Worm (Caenorhabditis elegans) whole organism, early embryonic: Measurements from ENCODE around the gene paqr-3.

ENCODE experiments used
- B0310.2 ChIP-seq: sonication (generic microtip); optimal IDR thresholded peaks from 2 replicates; lab custom pipeline; 2016; ENCODE audit warnings: mild to moderate bottlenecking, missing genetic modification characterization, missing compliant biosample characterization
- aly-1 ChIP-seq: sonication (generic microtip); optimal IDR thresholded peaks from 2 replicates; lab custom pipeline; 2016; ENCODE audit warnings: missing genetic modification characterization, missing compliant biosample characterization
- ama-1 ChIP-seq: fragments of 150-350 bp; optimal IDR thresholded peaks from 2 replicates; lab custom pipeline; 2014
- hmbx-1 ChIP-seq: sonication (generic microtip); optimal IDR thresholded peaks from 2 replicates; lab custom pipeline; 2016; ENCODE audit warnings: mild to moderate bottlenecking, missing genetic modification characterization, missing compliant biosample characterization
- sea-1 ChIP-seq: fragments of 200-800 bp; sonication (Bioruptor generic); conservative IDR thresholded peaks from 2 replicates; pipeline ENCODE4 v1.3.6; 2022; ENCODE audit warnings: missing genetic modification characterization, missing compliant biosample characterization

ce11 chrIV:14361189-14361588 is 22.3 kb downstream of the paqr-3 start, which contains the start of gene ssu-2:
- no peak for TF ChIP-seq sea-1 (GFP tag; lab: Robert Waterston, UW)
- TF ChIP-seq aly-1 = no peak
- no peak for TF ChIP-seq hmbx-1 (tag; lab: Kevin White, UChicago)
- TF ChIP-seq ama-1 (lab: Kevin White, UChicago) = no peak
- no peak for TF ChIP-seq B0310.2
